Worm (Caenorhabditis elegans) whole organism, mixed stage, embryonic: ENCODE results near the gene adah-1.

Source experiments
- M03D4.4 ChIP-seq: sonication (generic microtip); optimal IDR thresholded peaks from 2 replicates; lab custom pipeline; 2017; ENCODE audit warnings: mild to moderate bottlenecking, missing genetic modification characterization, missing compliant biosample characterization
- bed-3 ChIP-seq: fragments of 200-800 bp; sonication (Bioruptor generic); optimal IDR thresholded peaks from 3 replicates; lab custom pipeline; 2018; ENCODE audit warnings: mild to moderate bottlenecking, missing genetic modification characterization, moderate library complexity, missing compliant biosample characterization
- blmp-1 ChIP-seq: fragments of 150-350 bp; optimal IDR thresholded peaks from 2 replicates; lab custom pipeline; 2014; ENCODE audit warnings: missing biosample characterization, missing genetic modification characterization
- ceh-39 ChIP-seq: fragments of 150-350 bp; optimal IDR thresholded peaks from 2 replicates; lab custom pipeline; 2014; ENCODE audit warnings: missing biosample characterization, missing genetic modification characterization
- ceh-43 ChIP-seq: fragments of 200-800 bp; sonication (Bioruptor generic); optimal IDR thresholded peaks from 2 replicates; lab custom pipeline; 2018; ENCODE audit warnings: mild to moderate bottlenecking, missing genetic modification characterization, moderate library complexity, missing compliant biosample characterization
- ceh-83 ChIP-seq: fragments of 200-800 bp; sonication (Bioruptor generic); optimal IDR thresholded peaks from 2 replicates; lab custom pipeline; 2018; ENCODE audit warnings: mild to moderate bottlenecking, missing genetic modification characterization, missing compliant biosample characterization
- ces-1 ChIP-seq: fragments of 150-350 bp; optimal IDR thresholded peaks from 2 replicates; lab custom pipeline; 2014; ENCODE audit warnings: missing biosample characterization, missing genetic modification reagents, missing genetic modification characterization
- cnd-1 ChIP-seq: fragments of 200-800 bp; sonication (Bioruptor generic); optimal IDR thresholded peaks from 2 replicates; lab custom pipeline; 2018; ENCODE audit warnings: mild to moderate bottlenecking, missing genetic modification characterization, missing compliant biosample characterization
- drap-1 ChIP-seq: fragments of 200-800 bp; sonication (Bioruptor generic); optimal IDR thresholded peaks from 3 replicates; lab custom pipeline; 2018; ENCODE audit warnings: mild to moderate bottlenecking, missing genetic modification characterization, missing compliant biosample characterization
- elt-3 ChIP-seq: fragments of 150-350 bp; optimal IDR thresholded peaks from 2 replicates; lab custom pipeline; 2014; ENCODE audit warnings: missing biosample characterization, missing genetic modification characterization
- flh-1 ChIP-seq: fragments of 200-800 bp; sonication (Bioruptor generic); optimal IDR thresholded peaks from 2 replicates; lab custom pipeline; 2018; ENCODE audit warnings: mild to moderate bottlenecking, missing genetic modification characterization, moderate library complexity, missing compliant biosample characterization
- hlh-1 ChIP-seq: fragments of 150-350 bp; optimal IDR thresholded peaks from 2 replicates; lab custom pipeline; 2014; ENCODE audit warnings: missing biosample characterization, missing genetic modification reagents, missing genetic modification characterization
- lin-13 ChIP-seq: fragments of 150-350 bp; optimal IDR thresholded peaks from 2 replicates; lab custom pipeline; 2014; ENCODE audit warnings: missing biosample characterization, missing genetic modification characterization
- lin-32 ChIP-seq: fragments of 200-800 bp; sonication (Bioruptor generic); optimal IDR thresholded peaks from 2 replicates; lab custom pipeline; 2018; ENCODE audit warnings: mild to moderate bottlenecking, missing genetic modification characterization, missing compliant biosample characterization
- lsy-2 ChIP-seq: fragments of 150-350 bp; optimal IDR thresholded peaks from 2 replicates; lab custom pipeline; 2014; ENCODE audit warnings: missing biosample characterization, missing genetic modification characterization
- mep-1 ChIP-seq: fragments of 150-350 bp; optimal IDR thresholded peaks from 2 replicates; lab custom pipeline; 2017; ENCODE audit warnings: missing biosample characterization, missing genetic modification reagents, missing genetic modification characterization, inconsistent platforms
- mls-2 ChIP-seq: sonication (generic microtip); optimal IDR thresholded peaks from 2 replicates; lab custom pipeline; 2016; ENCODE audit warnings: mild to moderate bottlenecking, missing genetic modification characterization, moderate library complexity, missing compliant biosample characterization
- nhr-12 ChIP-seq: fragments of 150-350 bp; optimal IDR thresholded peaks from 2 replicates; lab custom pipeline; 2014; ENCODE audit warnings: missing biosample characterization, missing genetic modification characterization
- nhr-2 ChIP-seq: fragments of 150-350 bp; optimal IDR thresholded peaks from 2 replicates; lab custom pipeline; 2014; ENCODE audit warnings: missing biosample characterization, missing genetic modification characterization
- nhr-237 ChIP-seq: fragments of 150-350 bp; optimal IDR thresholded peaks from 2 replicates; lab custom pipeline; 2014; ENCODE audit warnings: missing biosample characterization, missing genetic modification characterization
- nhr-28 ChIP-seq: fragments of 150-350 bp; optimal IDR thresholded peaks from 2 replicates; lab custom pipeline; 2014; ENCODE audit warnings: missing biosample characterization, missing genetic modification characterization
- nhr-76 ChIP-seq: sonication (generic microtip); optimal IDR thresholded peaks from 2 replicates; lab custom pipeline; 2017; ENCODE audit warnings: missing biosample characterization, missing genetic modification characterization
- pha-4 ChIP-seq: fragments of 150-350 bp; optimal IDR thresholded peaks from 2 replicates; lab custom pipeline; 2018; ENCODE audit warnings: missing biosample characterization, missing genetic modification reagents, missing genetic modification characterization
- sem-2 ChIP-seq: fragments of 200-800 bp; sonication (Bioruptor generic); optimal IDR thresholded peaks from 2 replicates; lab custom pipeline; 2018; ENCODE audit warnings: mild to moderate bottlenecking, missing genetic modification characterization, missing compliant biosample characterization
- snpc-4 ChIP-seq: fragments of 150-350 bp; optimal IDR thresholded peaks from 2 replicates; lab custom pipeline; 2014; ENCODE audit warnings: missing biosample characterization, missing genetic modification characterization
- tbx-8 ChIP-seq: fragments of 200-800 bp; sonication (Bioruptor generic); optimal IDR thresholded peaks from 2 replicates; lab custom pipeline; 2018; ENCODE audit warnings: mild to moderate bottlenecking, missing genetic modification characterization, moderate library complexity, missing compliant biosample characterization
- unc-120 ChIP-seq: sonication (generic microtip); optimal IDR thresholded peaks from 2 replicates; lab custom pipeline; 2017; ENCODE audit warnings: missing genetic modification characterization, missing compliant biosample characterization; ENCODE audit not compliant: poor library complexity, severe bottlenecking
- unc-39 ChIP-seq: fragments of 150-350 bp; optimal IDR thresholded peaks from 2 replicates; lab custom pipeline; 2014; ENCODE audit warnings: missing biosample characterization, missing genetic modification characterization
- unc-62 ChIP-seq: fragments of 150-350 bp; optimal IDR thresholded peaks from 2 replicates; lab custom pipeline; 2014; ENCODE audit warnings: missing biosample characterization, missing genetic modification reagents, missing genetic modification characterization
- zip-8 ChIP-seq: fragments of 150-350 bp; optimal IDR thresholded peaks from 2 replicates; lab custom pipeline; 2014; ENCODE audit warnings: missing biosample characterization, missing genetic modification characterization

The adah-1 gene

ce11 chrIV:7043430-7043829 is 19.4 kb downstream of the adah-1 start:
- TF ChIP-seq nhr-237 (no peak), snpc-4 (no peak), nhr-28 (tag; lab: Kevin White, UChicago) (no peak), ceh-39 (tag; lab: Kevin White, UChicago) (no peak), hlh-1 (tag; lab: Kevin White, UChicago) (no peak), ces-1 (GFP tag; lab: Kevin White, UChicago) (no peak), lin-13 (tag; lab: Kevin White, UChicago) (no peak), pha-4 (no peak), unc-120 (tag; lab: Kevin White, UChicago) (no peak), cnd-1 (tag; lab: Kevin White, UChicago) (no peak), nhr-2 (tag; lab: Kevin White, UChicago) (no peak), zip-8 (tag; lab: Kevin White, UChicago) (no peak)

ce11 chrIV:7044552-7045139 is 20.6 kb downstream of the adah-1 start, which contains the start of gene tin-9.1:
Gene tin-9.1 (minus strand): TSS chrIV:7044602.
- TF ChIP-seq elt-3 (tag; lab: Kevin White, UChicago) (no peak), lin-32 (GFP tag; lab: Kevin White, UChicago) (no peak), mep-1 (peak; percentile 45), M03D4.4 (tag; lab: Kevin White, UChicago) (no peak), lin-13 (tag; lab: Kevin White, UChicago) (peak; percentile 19), snpc-4 (no peak), pha-4 (peak; percentile 26), drap-1 (GFP tag; lab: Kevin White, UChicago) (no peak), ces-1 (GFP tag; lab: Kevin White, UChicago) (peak; percentile 62), ceh-83 (GFP tag; lab: Kevin White, UChicago) (no peak), zip-8 (tag; lab: Kevin White, UChicago) (no peak), sem-2 (GFP tag; lab: Kevin White, UChicago) (no peak), nhr-2 (tag; lab: Kevin White, UChicago) (no peak), cnd-1 (tag; lab: Kevin White, UChicago) (no peak), nhr-12 (tag; lab: Kevin White, UChicago) (no peak), unc-62 (GFP tag; lab: Kevin White, UChicago) (no peak), lsy-2 (tag; lab: Kevin White, UChicago) (peak; percentile 69)

ce11 chrIV:7045362-7045936 is 21.4 kb downstream of the adah-1 start:
- TF ChIP-seq nhr-76 (tag; lab: Kevin White, UChicago) (no peak), tbx-8 (GFP tag; lab: Kevin White, UChicago) (no peak), nhr-2 (tag; lab: Kevin White, UChicago) (no peak), mls-2 (tag; lab: Kevin White, UChicago) (no peak), lin-32 (GFP tag; lab: Kevin White, UChicago) (no peak)
- TF ChIP-seq, all 35 proteins: peak for 0

ce11 chrIV:7046641-7047361 is 22.8 kb downstream of the adah-1 start:
- no peak for TF ChIP-seq blmp-1 (tag; lab: Kevin White, UChicago)
- no peak for TF ChIP-seq cnd-1 (tag; lab: Kevin White, UChicago)
- TF ChIP-seq lsy-2 (tag; lab: Kevin White, UChicago), result no peak
- no peak for TF ChIP-seq mls-2 (tag; lab: Kevin White, UChicago)
- no peak for TF ChIP-seq unc-39 (tag; lab: Kevin White, UChicago)

- TF ChIP-seq elt-3 (tag; lab: Kevin White, UChicago) (peak; percentile 69), bed-3 (GFP tag; lab: Kevin White, UChicago) (no peak), tbx-8 (GFP tag; lab: Kevin White, UChicago) (no peak), sem-2 (GFP tag; lab: Kevin White, UChicago) (no peak), nhr-28 (tag; lab: Kevin White, UChicago) (no peak), unc-120 (tag; lab: Kevin White, UChicago) (peak; percentile 1), ces-1 (GFP tag; lab: Kevin White, UChicago) (no peak), flh-1 (GFP tag; lab: Kevin White, UChicago) (no peak), ceh-43 (GFP tag; lab: Kevin White, UChicago) (no peak), unc-62 (GFP tag; lab: Kevin White, UChicago) (peak; percentile 16), nhr-76 (tag; lab: Kevin White, UChicago) (no peak), nhr-2 (tag; lab: Kevin White, UChicago) (no peak)
These were observed 23.8 kb downstream of the adah-1 start for ce11 chrIV:7047762-7048178.
